Worm (Caenorhabditis elegans) whole organism, late embryonic: ENCODE measurements around the gene fbxa-29.

Source experiments
- C08G9.2 ChIP-seq: sonication (generic microtip); optimal IDR thresholded peaks from 2 replicates; lab custom pipeline; 2016; ENCODE audit warnings: mild to moderate bottlenecking, missing genetic modification characterization, moderate library complexity, missing compliant biosample characterization
- F13H6.1 ChIP-seq: sonication (generic microtip); optimal IDR thresholded peaks from 2 replicates; lab custom pipeline; 2016; ENCODE audit warnings: missing genetic modification characterization, missing compliant biosample characterization
- K09A11.1 ChIP-seq: sonication (generic microtip); optimal IDR thresholded peaks from 2 replicates; lab custom pipeline; 2017; ENCODE audit warnings: antibody characterized with exemption, mild to moderate bottlenecking, missing genetic modification characterization, missing compliant biosample characterization; ENCODE audit not compliant: insufficient read depth
- ahr-1 ChIP-seq: sonication (generic microtip); optimal IDR thresholded peaks from 2 replicates; lab custom pipeline; 2016; ENCODE audit warnings: missing genetic modification characterization, missing compliant biosample characterization
- ama-1 ChIP-seq: fragments of 150-350 bp; optimal IDR thresholded peaks from 2 replicates; lab custom pipeline; 2014
- ceh-14 ChIP-seq: sonication (generic microtip); optimal IDR thresholded peaks from 2 replicates; lab custom pipeline; 2016; ENCODE audit warnings: missing genotype, missing genetic modification characterization, missing compliant biosample characterization
- ceh-18 ChIP-seq: sonication (generic microtip); optimal IDR thresholded peaks from 2 replicates; lab custom pipeline; 2016; ENCODE audit warnings: missing genetic modification characterization, missing compliant biosample characterization
- ceh-19 ChIP-seq: fragments of 200-800 bp; sonication (Bioruptor generic); optimal IDR thresholded peaks from 2 replicates; lab custom pipeline; 2018; ENCODE audit warnings: mild to moderate bottlenecking, missing genetic modification characterization, missing compliant biosample characterization
- ceh-24 ChIP-seq: sonication (generic microtip); optimal IDR thresholded peaks from 2 replicates; lab custom pipeline; 2016; ENCODE audit warnings: mild to moderate bottlenecking, missing genetic modification characterization, missing compliant biosample characterization
- ceh-30 ChIP-seq: fragments of 150-350 bp; optimal IDR thresholded peaks from 2 replicates; lab custom pipeline; 2014; ENCODE audit warnings: missing biosample characterization, missing genetic modification characterization
- ceh-31 ChIP-seq: sonication (generic microtip); optimal IDR thresholded peaks from 2 replicates; lab custom pipeline; 2016; ENCODE audit warnings: missing genetic modification characterization, missing compliant biosample characterization
- ceh-34 ChIP-seq: sonication (generic microtip); optimal IDR thresholded peaks from 2 replicates; lab custom pipeline; 2016; ENCODE audit warnings: mild to moderate bottlenecking, missing genetic modification characterization, missing compliant biosample characterization
- ceh-6 ChIP-seq: fragments of 200-800 bp; sonication (Bioruptor generic); optimal IDR thresholded peaks from 2 replicates; lab custom pipeline; 2018; ENCODE audit warnings: mild to moderate bottlenecking, missing genetic modification characterization, missing compliant biosample characterization
- ceh-9 ChIP-seq: sonication (generic microtip); optimal IDR thresholded peaks from 2 replicates; lab custom pipeline; 2016; ENCODE audit warnings: mild to moderate bottlenecking, missing genetic modification characterization, inconsistent platforms, missing compliant biosample characterization
- dmd-4 ChIP-seq: sonication (generic microtip); optimal IDR thresholded peaks from 2 replicates; lab custom pipeline; 2016; ENCODE audit warnings: borderline replicate concordance, missing genetic modification characterization, missing compliant biosample characterization
- dve-1 ChIP-seq: sonication (generic microtip); optimal IDR thresholded peaks from 2 replicates; lab custom pipeline; 2017; ENCODE audit warnings: antibody characterized with exemption, mild to moderate bottlenecking, missing genetic modification characterization, missing compliant biosample characterization
- elt-2 ChIP-seq: sonication (generic microtip); optimal IDR thresholded peaks from 2 replicates; lab custom pipeline; 2016; ENCODE audit warnings: missing genetic modification reagents, missing genetic modification characterization, missing compliant biosample characterization
- elt-4 ChIP-seq: sonication (generic microtip); optimal IDR thresholded peaks from 2 replicates; lab custom pipeline; 2016; ENCODE audit warnings: missing genetic modification characterization, missing compliant biosample characterization
- ets-4 ChIP-seq: sonication (generic microtip); optimal IDR thresholded peaks from 2 replicates; lab custom pipeline; 2016; ENCODE audit warnings: missing genetic modification characterization, missing compliant biosample characterization
- eyg-1 ChIP-seq: sonication (generic microtip); optimal IDR thresholded peaks from 2 replicates; lab custom pipeline; 2016; ENCODE audit warnings: missing genotype, missing genetic modification characterization, missing compliant biosample characterization
- fax-1 ChIP-seq: sonication (generic microtip); optimal IDR thresholded peaks from 2 replicates; lab custom pipeline; 2016; ENCODE audit warnings: missing genotype, missing genetic modification characterization, missing compliant biosample characterization
- fkh-10 ChIP-seq: fragments of 150-350 bp; optimal IDR thresholded peaks from 2 replicates; lab custom pipeline; 2014; ENCODE audit warnings: missing biosample characterization, missing genetic modification reagents, missing genetic modification characterization
- gmeb-2 ChIP-seq: sonication (generic microtip); optimal IDR thresholded peaks from 2 replicates; lab custom pipeline; 2016; ENCODE audit warnings: missing genetic modification characterization, inconsistent platforms, missing compliant biosample characterization
- hlh-15 ChIP-seq: sonication (generic microtip); optimal IDR thresholded peaks from 2 replicates; lab custom pipeline; 2016; ENCODE audit warnings: missing genetic modification characterization, missing compliant biosample characterization
- hlh-30 ChIP-seq: sonication (generic microtip); optimal IDR thresholded peaks from 2 replicates; lab custom pipeline; 2017; ENCODE audit warnings: antibody characterized with exemption, missing genetic modification characterization, missing compliant biosample characterization; ENCODE audit not compliant: insufficient read depth
- hlh-8 ChIP-seq: sonication (generic microtip); optimal IDR thresholded peaks from 2 replicates; lab custom pipeline; 2016; ENCODE audit warnings: missing genotype, missing genetic modification characterization, missing compliant biosample characterization
- lim-6 ChIP-seq: sonication (generic microtip); optimal IDR thresholded peaks from 2 replicates; lab custom pipeline; 2016; ENCODE audit warnings: missing genetic modification characterization, missing compliant biosample characterization
- lin-11 ChIP-seq: fragments of 200-800 bp; sonication (Bioruptor generic); optimal IDR thresholded peaks from 2 replicates; lab custom pipeline; 2018; ENCODE audit warnings: mild to moderate bottlenecking, missing genetic modification characterization, missing compliant biosample characterization
- nfya-1 ChIP-seq: sonication (generic microtip); optimal IDR thresholded peaks from 2 replicates; lab custom pipeline; 2017; ENCODE audit warnings: missing genetic modification characterization, mild to moderate bottlenecking, missing compliant biosample characterization, antibody characterized with exemption, moderate library complexity
- nhr-11 ChIP-seq: fragments of 150-350 bp; optimal IDR thresholded peaks from 2 replicates; lab custom pipeline; 2014; ENCODE audit warnings: missing biosample characterization, missing genetic modification characterization
- nhr-232 ChIP-seq: sonication (generic microtip); optimal IDR thresholded peaks from 2 replicates; lab custom pipeline; 2016; ENCODE audit warnings: missing genetic modification characterization, missing compliant biosample characterization
- npax-4 ChIP-seq: sonication (generic microtip); optimal IDR thresholded peaks from 2 replicates; lab custom pipeline; 2016; ENCODE audit warnings: missing genetic modification characterization, missing compliant biosample characterization
- pax-1 ChIP-seq: fragments of 150-350 bp; optimal IDR thresholded peaks from 2 replicates; lab custom pipeline; 2014; ENCODE audit warnings: missing biosample characterization, missing genetic modification characterization
- pha-4 ChIP-seq: fragments of 150-350 bp; optimal IDR thresholded peaks from 2 replicates; lab custom pipeline; 2018; ENCODE audit warnings: missing biosample characterization, missing genetic modification reagents, missing genetic modification characterization
- rnt-1 ChIP-seq: sonication (generic microtip); optimal IDR thresholded peaks from 2 replicates; lab custom pipeline; 2016; ENCODE audit warnings: missing genetic modification characterization, missing compliant biosample characterization
- sdc-2 ChIP-seq: sonication (generic microtip); optimal IDR thresholded peaks from 2 replicates; lab custom pipeline; 2016; ENCODE audit warnings: missing genotype, missing genetic modification characterization, missing compliant biosample characterization
- sox-2 ChIP-seq: fragments of 200-800 bp; sonication (Bioruptor generic); IDR thresholded peaks from 2 replicates; pipeline ENCODE4 v1.3.6; 2022; ENCODE audit warnings: missing genetic modification reagents, missing genetic modification characterization, missing compliant biosample characterization
- syd-9 ChIP-seq: sonication (generic microtip); optimal IDR thresholded peaks from 2 replicates; lab custom pipeline; 2016; ENCODE audit warnings: mild to moderate bottlenecking, missing genetic modification characterization, moderate library complexity, missing compliant biosample characterization
- tbx-2 ChIP-seq: sonication (generic microtip); optimal IDR thresholded peaks from 2 replicates; lab custom pipeline; 2016; ENCODE audit warnings: missing genetic modification characterization, missing compliant biosample characterization
- unc-42 ChIP-seq: sonication (generic microtip); optimal IDR thresholded peaks from 2 replicates; lab custom pipeline; 2016; ENCODE audit warnings: missing genotype, missing genetic modification characterization, missing compliant biosample characterization
- unc-86 ChIP-seq: sonication (generic microtip); optimal IDR thresholded peaks from 2 replicates; lab custom pipeline; 2016; ENCODE audit warnings: missing genetic modification characterization, missing compliant biosample characterization
- zip-5 ChIP-seq: sonication (generic microtip); optimal IDR thresholded peaks from 2 replicates; lab custom pipeline; 2016; ENCODE audit warnings: missing genetic modification characterization, missing compliant biosample characterization
- ztf-16 ChIP-seq: sonication (generic microtip); optimal IDR thresholded peaks from 2 replicates; lab custom pipeline; 2017; ENCODE audit warnings: missing genetic modification characterization, missing compliant biosample characterization

The fbxa-29 gene

DNA sequence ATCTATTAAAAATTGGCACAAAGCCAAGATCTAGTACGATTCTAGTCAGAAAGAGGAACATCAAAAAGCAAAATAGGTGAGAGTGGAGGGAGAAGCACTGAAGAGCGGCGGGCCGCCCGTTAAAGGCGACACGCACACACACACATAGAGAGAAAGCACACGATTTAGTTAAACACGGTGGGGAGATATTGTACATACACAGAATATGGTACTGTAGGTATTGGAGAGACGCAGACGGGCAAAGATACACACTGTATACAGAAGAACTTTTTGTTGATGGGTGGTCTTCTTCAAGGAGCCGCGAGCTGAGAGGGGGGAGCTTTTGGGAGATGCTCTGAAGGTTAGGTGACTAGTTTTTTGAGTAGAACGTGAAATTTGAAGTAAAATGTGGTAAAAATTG is 47.2 kb downstream of the fbxa-29 start:
- TF ChIP-seq ceh-34 (tag; lab: Kevin White, UChicago) (peak; percentile 19), syd-9 (tag; lab: Kevin White, UChicago) (no peak), tbx-2 (peak; percentile 14), ceh-31 (no peak), F13H6.1 (tag; lab: Kevin White, UChicago) (peak; percentile 1), dve-1 (tag; lab: Kevin White, UChicago) (peak; percentile 44), gmeb-2 (tag; lab: Kevin White, UChicago) (no peak), lin-11 (tag; lab: Kevin White, UChicago) (no peak), ets-4 (tag; lab: Kevin White, UChicago) (no peak), nhr-232 (tag; lab: Kevin White, UChicago) (no peak), npax-4 (tag; lab: Kevin White, UChicago) (no peak), ceh-18 (tag; lab: Kevin White, UChicago) (peak; percentile 9), eyg-1 (tag; lab: Kevin White, UChicago) (no peak), K09A11.1 (tag; lab: Kevin White, UChicago) (no peak)

- TF ChIP-seq lin-11 (tag; lab: Kevin White, UChicago) (no peak), tbx-2 (no peak), ets-4 (tag; lab: Kevin White, UChicago) (no peak), ceh-31 (peak; percentile 35), ceh-30 (tag; lab: Kevin White, UChicago) (no peak), nhr-11 (tag; lab: Kevin White, UChicago) (no peak), unc-42 (tag; lab: Kevin White, UChicago) (peak; percentile 77), ceh-19 (GFP tag; lab: Kevin White, UChicago) (peak; percentile 43), ceh-18 (tag; lab: Kevin White, UChicago) (no peak), ceh-34 (tag; lab: Kevin White, UChicago) (peak; percentile 87), ceh-14 (tag; lab: Kevin White, UChicago) (no peak), zip-5 (tag; lab: Kevin White, UChicago) (no peak), ceh-24 (no peak)
These were observed 47.9 kb downstream of the fbxa-29 start for ce11 chrIII:1225595-1225994.

DNA sequence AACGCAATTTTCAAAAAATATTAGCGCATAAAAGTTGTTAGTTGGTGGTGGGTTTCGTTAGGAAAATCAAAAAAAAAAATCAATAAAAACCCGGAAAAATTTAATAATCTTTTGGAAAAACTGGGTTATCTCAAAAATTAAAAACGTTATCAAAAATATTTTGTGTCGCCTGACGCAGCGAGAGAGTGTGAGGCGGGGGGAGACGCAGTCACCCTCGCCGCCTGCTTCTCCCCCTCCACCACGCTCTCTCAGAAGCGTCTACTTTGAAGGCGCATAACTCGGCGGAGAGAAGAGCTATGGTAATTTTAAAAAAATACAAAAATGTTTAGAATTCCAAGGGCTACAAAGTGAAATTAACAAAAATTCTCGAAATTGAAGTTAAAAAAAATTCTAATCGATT is 48.4 kb downstream of the fbxa-29 start:
- TF ChIP-seq sdc-2 (tag; lab: Kevin White, UChicago) (no peak), nfya-1 (tag; lab: Kevin White, UChicago) (no peak), fkh-10 (GFP tag; lab: Kevin White, UChicago) (no peak), ceh-31 (no peak), unc-42 (tag; lab: Kevin White, UChicago) (no peak), hlh-30 (tag; lab: Kevin White, UChicago) (no peak), ceh-14 (tag; lab: Kevin White, UChicago) (no peak), lim-6 (tag; lab: Kevin White, UChicago) (no peak), C08G9.2 (tag; lab: Kevin White, UChicago) (no peak), ceh-9 (tag; lab: Kevin White, UChicago) (no peak), fax-1 (tag; lab: Kevin White, UChicago) (no peak), hlh-15 (tag; lab: Kevin White, UChicago) (no peak), pha-4 (no peak), zip-5 (tag; lab: Kevin White, UChicago) (no peak), ceh-18 (tag; lab: Kevin White, UChicago) (no peak), hlh-8 (no peak), ztf-16 (tag; lab: Kevin White, UChicago) (no peak)
- TF ChIP-seq, all 69 proteins: peak for 0

DNA sequence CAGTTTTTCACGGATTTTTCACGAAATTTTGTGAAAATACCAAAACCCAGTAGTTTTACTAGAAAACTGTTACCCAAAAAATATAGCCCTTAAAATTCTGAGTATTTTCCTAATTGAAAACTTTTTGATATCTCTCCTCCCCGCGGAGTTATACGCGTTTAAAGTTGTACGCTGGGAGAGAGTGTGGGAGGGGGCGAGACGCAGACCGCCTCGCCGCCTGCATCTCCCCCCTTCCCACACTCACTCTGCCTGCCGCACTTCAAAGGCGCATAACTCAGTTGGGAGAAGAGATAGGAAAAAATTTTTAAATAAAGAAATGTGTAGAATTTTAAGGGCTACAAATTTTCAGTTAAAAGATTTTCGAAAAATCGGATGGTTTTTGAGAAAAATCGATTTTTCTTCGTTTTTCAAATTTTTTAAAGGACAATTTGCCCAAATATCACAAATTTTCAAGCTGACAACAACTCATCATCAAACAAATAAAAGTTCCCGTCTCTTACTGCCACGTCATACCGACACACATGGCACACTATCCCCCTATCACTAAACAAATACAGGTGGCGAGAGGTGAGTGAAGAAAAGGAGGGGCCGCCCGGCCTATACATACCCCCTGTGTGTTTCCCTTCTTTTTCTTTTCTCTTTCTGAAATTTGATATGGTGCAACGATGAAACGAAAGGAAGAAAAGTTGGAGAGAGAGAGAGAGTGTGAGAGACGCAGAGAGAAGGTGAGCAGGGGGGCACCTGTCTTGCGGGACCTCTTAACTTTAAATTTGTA is 50.0 kb downstream of the fbxa-29 start:
- no peak for TF ChIP-seq ets-4 (tag; lab: Kevin White, UChicago)
- TF ChIP-seq npax-4 (tag; lab: Kevin White, UChicago): no peak
- TF ChIP-seq unc-42 (tag; lab: Kevin White, UChicago): no peak
- no peak for TF ChIP-seq syd-9 (tag; lab: Kevin White, UChicago)
- TF ChIP-seq nhr-232 (tag; lab: Kevin White, UChicago): no peak
- no peak for TF ChIP-seq dmd-4 (tag; lab: Kevin White, UChicago)
- TF ChIP-seq unc-86: no peak
- no peak for TF ChIP-seq ceh-24
- TF ChIP-seq ahr-1 (tag; lab: Kevin White, UChicago): no peak
- no peak for TF ChIP-seq rnt-1 (tag; lab: Kevin White, UChicago)
- TF ChIP-seq sox-2 (GFP tag; lab: Robert Waterston, UW): no peak
- TF ChIP-seq ceh-30 (tag; lab: Kevin White, UChicago): no peak
- TF ChIP-seq fax-1 (tag; lab: Kevin White, UChicago): no peak
- TF ChIP-seq ama-1 (lab: Kevin White, UChicago): no peak
- TF ChIP-seq nfya-1 (tag; lab: Kevin White, UChicago): peak; percentile 39
- TF ChIP-seq gmeb-2 (tag; lab: Kevin White, UChicago): no peak
- TF ChIP-seq zip-5 (tag; lab: Kevin White, UChicago): no peak
- no peak for TF ChIP-seq ceh-9 (tag; lab: Kevin White, UChicago)
- TF ChIP-seq ceh-6: no peak
- no peak for TF ChIP-seq lin-11 (tag; lab: Kevin White, UChicago)
- no peak for TF ChIP-seq pax-1
- TF ChIP-seq elt-4: no peak
- peak; percentile 28 for TF ChIP-seq elt-2 (tag; lab: Kevin White, UChicago)
- TF ChIP-seq dve-1 (tag; lab: Kevin White, UChicago): peak; percentile 21
